Fruit fly (Drosophila melanogaster) whole organism, pupa: Measurements from ENCODE around the gene CG43355.

Source experiments
- CG10348 ChIP-seq: fragments of 200-800 bp; sonication (Bioruptor generic); IDR thresholded peaks from 2 replicates; pipeline ENCODE4 v1.3.6; 2022; ENCODE audit warnings: missing biosample characterization, missing genetic modification characterization
- CG12605 ChIP-seq: fragments of 200-800 bp; sonication (Bioruptor generic); IDR thresholded peaks from 2 replicates; pipeline ENCODE4 v1.3.6; 2022; ENCODE audit warnings: missing biosample characterization, missing genetic modification characterization
- CG13204 ChIP-seq: fragments of 200-800 bp; sonication (Bioruptor generic); optimal IDR thresholded peaks from 2 replicates; lab custom pipeline; 2018; ENCODE audit warnings: missing biosample characterization, mild to moderate bottlenecking, missing genetic modification characterization, moderate library complexity
- CG14655 ChIP-seq: fragments of 200-800 bp; sonication (Bioruptor generic); optimal IDR thresholded peaks from 3 replicates; lab custom pipeline; 2017; ENCODE audit warnings: mild to moderate bottlenecking, missing biosample characterization, missing genetic modification reagents, missing genetic modification characterization
- CG15710 ChIP-seq: fragments of 200-800 bp; sonication (Bioruptor generic); optimal IDR thresholded peaks from 2 replicates; lab custom pipeline; 2018; ENCODE audit warnings: missing biosample characterization, mild to moderate bottlenecking, missing genetic modification characterization, moderate library complexity
- CG17806 ChIP-seq: fragments of 200-800 bp; sonication (Bioruptor generic); optimal IDR thresholded peaks from 2 replicates; lab custom pipeline; 2018; ENCODE audit warnings: missing biosample characterization, mild to moderate bottlenecking, missing genetic modification characterization, moderate library complexity
- CG32121 ChIP-seq: fragments of 200-800 bp; sonication (Bioruptor generic); IDR thresholded peaks from 2 replicates; pipeline ENCODE4 v1.3.6; 2022; ENCODE audit warnings: missing biosample characterization, missing genetic modification characterization
- CG34367 ChIP-seq: fragments of 200-800 bp; sonication (Bioruptor generic); optimal IDR thresholded peaks from 2 replicates; lab custom pipeline; 2018; ENCODE audit warnings: missing biosample characterization, mild to moderate bottlenecking, missing genetic modification characterization
- CG4496 ChIP-seq: fragments of 200-800 bp; sonication (Bioruptor generic); IDR thresholded peaks from 3 replicates; pipeline ENCODE4 v1.3.6; 2022; ENCODE audit warnings: missing biosample characterization, missing genetic modification characterization
- CG8159 ChIP-seq: fragments of 200-800 bp; sonication (Bioruptor generic); optimal IDR thresholded peaks from 3 replicates; lab custom pipeline; 2018; ENCODE audit warnings: missing biosample characterization, mild to moderate bottlenecking, missing genetic modification characterization, moderate library complexity
- CG8301 ChIP-seq: fragments of 200-800 bp; sonication (Bioruptor generic); optimal IDR thresholded peaks from 2 replicates; lab custom pipeline; 2018; ENCODE audit warnings: missing biosample characterization, mild to moderate bottlenecking, missing genetic modification characterization
- CG9948 ChIP-seq: fragments of 200-800 bp; sonication (Bioruptor generic); optimal IDR thresholded peaks from 2 replicates; lab custom pipeline; 2018; ENCODE audit warnings: missing biosample characterization, mild to moderate bottlenecking, missing genetic modification characterization, moderate library complexity
- D1 ChIP-seq: fragments of 200-800 bp; sonication (Bioruptor generic); optimal IDR thresholded peaks from 2 replicates; lab custom pipeline; 2018; ENCODE audit warnings: missing biosample characterization, mild to moderate bottlenecking, missing genetic modification characterization, moderate library complexity
- EcR ChIP-seq: fragments of 200-800 bp; sonication (Bioruptor generic); optimal IDR thresholded peaks from 3 replicates; lab custom pipeline; 2019; ENCODE audit warnings: missing biosample characterization, missing genetic modification characterization, mild to moderate bottlenecking, moderate library complexity, missing genetic modification reagents
- Ets98B ChIP-seq: fragments of 200-800 bp; sonication (Bioruptor generic); IDR thresholded peaks from 2 replicates; pipeline ENCODE4 v1.3.6; 2022; ENCODE audit warnings: missing biosample characterization, missing genetic modification characterization
- Pif1A ChIP-seq: fragments of 200-800 bp; sonication (Bioruptor generic); optimal IDR thresholded peaks from 3 replicates; lab custom pipeline; 2016; ENCODE audit warnings: missing biosample characterization, missing genetic modification characterization
- Pif1B ChIP-seq: fragments of 200-800 bp; sonication (Bioruptor generic); optimal IDR thresholded peaks from 3 replicates; lab custom pipeline; 2016; ENCODE audit warnings: missing biosample characterization, missing genetic modification characterization
- Snoo ChIP-seq: fragments of 200-800 bp; sonication (Bioruptor generic); optimal IDR thresholded peaks from 3 replicates; lab custom pipeline; 2017; ENCODE audit warnings: missing biosample characterization, mild to moderate bottlenecking, missing genetic modification characterization, inconsistent platforms
- fd96Ca ChIP-seq: fragments of 200-800 bp; sonication (Bioruptor generic); IDR thresholded peaks from 3 replicates; pipeline ENCODE4 v1.3.6; 2022; ENCODE audit warnings: missing biosample characterization, missing genetic modification characterization
- gl ChIP-seq: fragments of 200-800 bp; sonication (Bioruptor generic); optimal IDR thresholded peaks from 2 replicates; lab custom pipeline; 2018; ENCODE audit warnings: missing biosample characterization, mild to moderate bottlenecking, missing genetic modification characterization
- rn ChIP-seq: fragments of 200-800 bp; sonication (Bioruptor generic); IDR thresholded peaks from 2 replicates; pipeline ENCODE4 v1.3.6; 2022; ENCODE audit warnings: missing biosample characterization, missing genetic modification characterization

Gene CG43355

dm6 chr2L:11474960-11475359 is 9.5 kb upstream of the CG43355 start:
- TF ChIP-seq Pif1B (GFP tag; lab: Kevin White, UChicago) (no peak), EcR (GFP tag; lab: Kevin White, UChicago) (no peak), fd96Ca (GFP tag; lab: Robert Waterston, UW) (no peak), CG8159 (no peak), gl (tag; lab: Kevin White, UChicago) (no peak)

DNA sequence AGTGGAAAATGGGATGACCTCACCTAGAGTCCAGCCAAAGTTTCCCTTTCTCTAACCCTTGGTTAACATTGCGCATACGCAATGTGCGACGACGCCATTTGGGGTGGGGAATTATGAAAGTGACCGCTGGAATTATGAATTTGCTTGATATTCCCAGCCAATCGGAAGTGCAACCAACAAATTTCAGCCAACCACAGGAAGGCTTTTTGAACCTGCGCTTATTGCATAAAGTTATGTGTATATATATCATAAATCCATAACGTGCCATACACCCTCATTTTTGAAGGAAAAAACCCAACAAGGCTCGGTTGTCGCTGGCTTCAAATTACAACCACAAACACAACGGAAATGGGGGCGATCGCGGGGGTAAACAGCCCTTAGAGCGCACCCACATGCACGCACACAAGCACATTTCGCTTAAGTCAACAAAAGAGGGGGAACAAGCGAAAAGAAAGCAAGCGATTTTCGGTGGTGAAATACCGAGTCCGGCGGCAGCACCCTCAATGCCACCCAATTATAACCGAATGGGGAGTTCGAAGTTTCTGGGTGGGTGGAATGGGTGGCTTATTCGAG is 4.0 kb downstream of the CG43355 start:
- TF ChIP-seq CG8159 (no peak), CG32121 (GFP tag; lab: Robert Waterston, UW) (no peak), Snoo (tag; lab: Kevin White, UChicago) (no peak), CG4496 (GFP tag; lab: Robert Waterston, UW) (no peak), CG13204 (no peak), CG34367 (tag; lab: Kevin White, UChicago) (no peak), CG8301 (tag; lab: Kevin White, UChicago) (no peak), Ets98B (no peak), CG17806 (tag; lab: Kevin White, UChicago) (no peak), EcR (GFP tag; lab: Kevin White, UChicago) (no peak), Pif1A (GFP tag; lab: Kevin White, UChicago) (no peak), Pif1B (GFP tag; lab: Kevin White, UChicago) (no peak), CG14655 (no peak), D1 (no peak), CG12605 (no peak), gl (tag; lab: Kevin White, UChicago) (no peak), CG9948 (tag; lab: Kevin White, UChicago) (no peak), CG10348 (GFP tag; lab: Robert Waterston, UW) (no peak), fd96Ca (GFP tag; lab: Robert Waterston, UW) (no peak)

- TF ChIP-seq CG10348 (GFP tag; lab: Robert Waterston, UW) (no peak), CG4496 (GFP tag; lab: Robert Waterston, UW) (no peak), Ets98B (no peak), CG17806 (tag; lab: Kevin White, UChicago) (no peak), CG8159 (no peak), EcR (GFP tag; lab: Kevin White, UChicago) (no peak)
- TF ChIP-seq, all 21 proteins: peak for 0
Observed at dm6 chr2L:11493933-11494332, 9.4 kb downstream of the CG43355 start.

dm6 chr2L:11498839-11499238 is 14.3 kb downstream of the CG43355 start, which contains the start of gene Cog8:
Gene Cog8 (minus strand): TSS chr2L:11498948.
- TF ChIP-seq CG8159 (peak; percentile 0), CG4496 (GFP tag; lab: Robert Waterston, UW) (no peak)

- TF ChIP-seq CG34367 (tag; lab: Kevin White, UChicago), result no peak
- no peak for TF ChIP-seq Snoo (tag; lab: Kevin White, UChicago)
- peak; percentile 61; the same call in 1 of the 2 replicates for TF ChIP-seq Ets98B
- peak; percentile 28 for TF ChIP-seq Pif1A (GFP tag; lab: Kevin White, UChicago)
- TF ChIP-seq CG9948 (tag; lab: Kevin White, UChicago), result no peak
- TF ChIP-seq Pif1B (GFP tag; lab: Kevin White, UChicago), result no peak
- no peak for TF ChIP-seq CG14655
- TF ChIP-seq rn, result no peak
- peak; percentile 40; the same call in 1 of the 3 replicates for TF ChIP-seq CG4496 (GFP tag; lab: Robert Waterston, UW)
- TF ChIP-seq D1, result no peak
- TF ChIP-seq fd96Ca (GFP tag; lab: Robert Waterston, UW), result peak; percentile 59; the same call in 2 of the 3 replicates
- no peak for TF ChIP-seq CG10348 (GFP tag; lab: Robert Waterston, UW)
- TF ChIP-seq CG8301 (tag; lab: Kevin White, UChicago), result no peak
- TF ChIP-seq CG17806 (tag; lab: Kevin White, UChicago), result no peak
- peak; percentile 42; the same call in 1 of the 2 replicates for TF ChIP-seq CG32121 (GFP tag; lab: Robert Waterston, UW)
- peak; percentile 1 for TF ChIP-seq CG13204
- TF ChIP-seq CG15710, result no peak
- TF ChIP-seq CG8159, result no peak
- TF ChIP-seq CG12605, result peak; percentile 52; the same call in 1 of the 2 replicates
- no peak for TF ChIP-seq gl (tag; lab: Kevin White, UChicago)
- TF ChIP-seq EcR (GFP tag; lab: Kevin White, UChicago), result no peak
Observed at dm6 chr2L:11500649-11501048, 16.1 kb downstream of the CG43355 start.

DNA sequence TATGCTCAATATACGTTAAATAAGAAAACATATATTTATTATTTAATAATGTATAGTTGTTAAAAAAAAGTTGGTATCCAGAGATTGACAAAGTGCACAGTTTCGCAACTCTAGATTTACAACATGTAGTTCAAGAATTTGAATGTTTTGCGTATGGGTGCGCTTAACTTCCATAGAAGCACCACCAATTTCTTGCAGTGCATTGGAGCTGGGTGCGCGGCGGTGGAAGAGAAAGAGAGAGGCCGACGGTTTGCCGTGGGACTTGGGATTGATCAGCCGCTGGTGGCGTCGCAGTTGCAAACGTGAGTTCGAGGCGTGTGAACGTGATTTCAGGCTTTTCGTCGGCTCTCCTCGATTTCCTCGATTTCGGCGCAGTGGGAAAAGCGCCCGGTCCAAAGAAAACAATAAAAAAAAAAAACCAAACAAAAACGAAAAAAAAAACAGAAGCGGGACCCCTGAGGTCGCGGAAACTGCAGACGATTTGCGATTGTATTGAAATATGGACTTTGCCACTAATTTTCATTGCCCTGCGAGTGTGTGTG is 17.0 kb downstream of the CG43355 start, which contains the start of gene spz4:
Gene spz4 (plus strand): TSS at position 289 of the 542 bp plus-strand sequence.
- TF ChIP-seq CG32121 (GFP tag; lab: Robert Waterston, UW) (peak; percentile 63), Pif1A (GFP tag; lab: Kevin White, UChicago) (peak; percentile 5), fd96Ca (GFP tag; lab: Robert Waterston, UW) (peak; percentile 53; the same call in 2 of the 3 replicates), Ets98B (peak; percentile 70), rn (peak; percentile 33; the same call in 1 of the 2 replicates), Pif1B (GFP tag; lab: Kevin White, UChicago) (no peak), CG12605 (peak; percentile 49; the same call in 1 of the 2 replicates), CG9948 (tag; lab: Kevin White, UChicago) (peak; percentile 16), CG14655 (no peak), CG13204 (peak; percentile 27)
